Fruit fly (Drosophila melanogaster): ENCODE data around the gene Prosbeta3.

The Prosbeta3 gene

DNA sequence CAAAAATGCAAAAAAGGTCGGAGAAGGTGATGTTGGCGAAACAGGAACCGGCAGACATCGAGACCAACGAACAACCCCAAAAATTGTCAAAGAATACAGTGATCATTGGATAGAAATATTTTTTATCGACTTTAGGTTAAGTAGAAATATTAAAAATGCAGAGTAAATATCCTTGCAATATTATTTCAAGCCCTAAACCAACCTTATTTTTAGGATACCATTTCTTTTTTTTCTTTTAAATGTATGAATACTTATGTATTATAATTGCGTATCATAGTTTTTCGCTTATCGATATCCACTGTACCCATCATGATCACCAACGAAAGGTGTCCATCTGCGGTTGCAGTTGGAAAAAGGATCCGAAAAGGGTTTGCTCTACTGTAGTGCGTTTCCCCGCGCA lies 29.2 kb upstream of the Prosbeta3 start (continued):
- TF ChIP-seq CG8924 (tag; optimal IDR thresholded peaks at IDR 0.05), result peak; percentile 16

DNA sequence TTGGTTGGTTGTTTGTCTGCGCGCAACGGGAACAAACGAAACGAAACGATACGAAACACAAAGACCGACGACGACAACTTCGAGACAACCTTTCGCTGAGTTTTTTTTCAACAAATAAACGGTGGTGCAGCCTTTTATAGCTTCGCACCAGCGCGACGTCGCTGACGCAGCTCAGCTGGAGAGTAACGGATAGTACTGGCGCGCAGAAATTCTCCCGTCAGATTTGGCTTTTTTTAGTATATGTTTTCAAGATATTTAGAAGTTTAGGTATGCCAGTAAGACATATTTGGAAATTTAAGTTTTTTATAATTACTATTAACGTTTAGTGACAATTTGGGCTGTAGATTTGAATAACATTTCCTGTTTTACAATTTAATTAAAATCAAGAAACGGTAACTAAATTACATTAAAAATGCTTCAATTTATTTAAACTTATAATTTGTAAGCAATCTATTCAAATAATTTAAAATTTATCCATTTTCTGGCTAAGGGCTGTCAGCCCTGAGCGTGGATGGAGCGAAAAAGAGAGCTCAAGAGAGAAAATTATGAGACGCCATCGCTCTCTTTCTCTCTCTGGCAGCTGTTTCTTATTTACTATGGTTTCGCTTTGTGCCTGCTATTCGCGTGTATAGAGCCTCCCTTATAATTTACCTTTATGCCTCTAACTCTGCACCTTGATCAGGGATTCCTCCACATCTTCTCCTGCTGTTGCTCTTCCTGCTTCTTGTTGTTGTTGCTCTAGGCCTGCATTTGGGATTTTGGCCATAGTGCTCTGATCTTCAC lies 27.8 kb upstream of the Prosbeta3 start:
- TF ChIP-seq CG18476 (GFP tag; optimal IDR thresholded peaks at IDR 0.05) (peak; percentile 61), luna (GFP tag; optimal IDR thresholded peaks at IDR 0.05) (no peak), CG17912 (GFP tag; optimal IDR thresholded peaks at IDR 0.05) (peak; percentile 54), grau (tag; optimal IDR thresholded peaks at IDR 0.05) (peak; percentile 90), gcm (GFP tag; optimal IDR thresholded peaks at IDR 0.05) (peak; percentile 86), zfh2 (GFP tag; optimal IDR thresholded peaks at IDR 0.05) (peak; percentile 36), mirr (GFP tag; optimal IDR thresholded peaks at IDR 0.05) (peak; percentile 7), Hr39 (optimal IDR thresholded peaks at IDR 0.05) (no peak), CHES-1-like (GFP tag; optimal IDR thresholded peaks at IDR 0.05) (no peak), en (GFP tag; optimal IDR thresholded peaks at IDR 0.05) (peak; percentile 4), Max (GFP tag; optimal IDR thresholded peaks at IDR 0.05) (peak; percentile 71), dpn (GFP tag; optimal IDR thresholded peaks at IDR 0.05) (peak; percentile 42 to 73), Atf3 (GFP tag; optimal IDR thresholded peaks at IDR 0.05) (no peak), CG17328 (GFP tag; IDR thresholded peaks at IDR 0.05) (peak; percentile 36), CG17359 (tag; optimal IDR thresholded peaks at IDR 0.05) (peak; percentile 74), MBD-R2 (GFP tag; IDR thresholded peaks at IDR 0.05) (peak; percentile 22; the same call in 1 of the 2 replicates), Lhr (GFP tag; optimal IDR thresholded peaks at IDR 0.05) (peak; percentile 61), CG9876 (GFP tag; optimal IDR thresholded peaks at IDR 0.05) (no peak), sens-2 (GFP tag; IDR thresholded peaks at IDR 0.05) (no peak), trem (tag; optimal IDR thresholded peaks at IDR 0.05) (peak; percentile 78), CG12299 (tag; optimal IDR thresholded peaks at IDR 0.05) (peak; percentile 80), cas (GFP tag; IDR thresholded peaks at IDR 0.05) (0 out of 2 replicates have a peak, but pooled peaks have one; percentile 21), CG1603 (tag; optimal IDR thresholded peaks at IDR 0.05) (peak; percentile 43), fu2 (GFP tag; optimal IDR thresholded peaks at IDR 0.05) (peak; percentile 12), lov (optimal IDR thresholded peaks at IDR 0.05) (no peak), lov (GFP tag; IDR thresholded peaks at IDR 0.05) (no peak), tgo (GFP tag; IDR thresholded peaks at IDR 0.05) (peak; percentile 88), CG14441 (GFP tag; IDR thresholded peaks at IDR 0.05) (0 out of 2 replicates have a peak, but pooled peaks have one; percentile 37), Ptx1 (GFP tag; IDR thresholded peaks at IDR 0.05) (peak; percentile 71), CG31441 (GFP tag; IDR thresholded peaks at IDR 0.05) (peak; percentile 90), CG33557 (GFP tag; optimal IDR thresholded peaks at IDR 0.05) (peak; percentile 88), CG1647 (GFP tag; optimal IDR thresholded peaks at IDR 0.05) (no peak), CG13775 (GFP tag; optimal IDR thresholded peaks at IDR 0.05) (peak; percentile 80), CG32772 (GFP tag; IDR thresholded peaks at IDR 0.05) (peak; percentile 68), crc (GFP tag; optimal IDR thresholded peaks at IDR 0.05) (no peak), sd (tag; optimal IDR thresholded peaks at IDR 0.05) (peak; percentile 76), CG12104 (GFP tag; optimal IDR thresholded peaks at IDR 0.05) (peak; percentile 86), schlank (tag; optimal IDR thresholded peaks at IDR 0.05) (peak; percentile 15), Sry-β (GFP tag; optimal IDR thresholded peaks at IDR 0.05) (peak; percentile 100), sr (GFP tag; IDR thresholded peaks at IDR 0.05) (0 out of 3 replicates have a peak, but pooled peaks have one; percentile 35), CG42726 (GFP tag; IDR thresholded peaks at IDR 0.05; ENCODE audit: partially characterized antibody) (peak; percentile 75; the same call in 1 of the 2 replicates), CG12071 (GFP tag; optimal IDR thresholded peaks at IDR 0.05) (no peak), caup (GFP tag; optimal IDR thresholded peaks at IDR 0.05; ENCODE audit: severe bottlenecking) (peak; percentile 83), CG5245 (GFP tag; optimal IDR thresholded peaks at IDR 0.05) (peak; percentile 38), Awh (GFP tag; IDR thresholded peaks at IDR 0.05) (no peak), Doc2 (GFP tag; IDR thresholded peaks at IDR 0.05) (no peak), CG11560 (tag; IDR thresholded peaks at IDR 0.05) (no peak)

Data from whole organism, embryonic.